Fruit fly (Drosophila melanogaster) whole organism, embryonic: ENCODE data around the gene e.

ENCODE experiments used
- Antp ChIP-seq: fragments of 200-800 bp; sonication (Bioruptor generic); optimal IDR thresholded peaks from 3 replicates; lab custom pipeline; 2016; ENCODE audit warnings: missing biosample characterization, missing genetic modification characterization
- Atf6 ChIP-seq: fragments of 200-800 bp; sonication (Bioruptor generic); IDR thresholded peaks from 2 replicates; pipeline ENCODE4 v1.3.6; 2022; ENCODE audit warnings: missing biosample characterization, missing genetic modification characterization
- Awh ChIP-seq: fragments of 200-800 bp; sonication (Bioruptor generic); IDR thresholded peaks from 2 replicates; pipeline ENCODE4, ENCODE4 v1.3.6; 2022; ENCODE audit warnings: missing biosample characterization, missing genetic modification characterization
- CG10209 ChIP-seq: fragments of 200-800 bp; sonication (Bioruptor generic); optimal IDR thresholded peaks from 3 replicates; lab custom pipeline; 2017; ENCODE audit warnings: missing biosample characterization, mild to moderate bottlenecking, missing genetic modification characterization, missing genetic modification reagents
- CG12236 ChIP-seq: fragments of 200-800 bp; sonication (Bioruptor generic); optimal IDR thresholded peaks from 2 replicates; lab custom pipeline; 2016; ENCODE audit warnings: missing biosample characterization, missing genetic modification characterization
- CG13296 ChIP-seq: fragments of 200-800 bp; sonication (Bioruptor generic); optimal IDR thresholded peaks from 3 replicates; lab custom pipeline; 2018; ENCODE audit warnings: missing biosample characterization, mild to moderate bottlenecking, missing genetic modification characterization
- CG1529 ChIP-seq: fragments of 200-800 bp; sonication (Bioruptor generic); optimal IDR thresholded peaks from 3 replicates; lab custom pipeline; 2018; ENCODE audit warnings: missing biosample characterization, missing genetic modification characterization
- CG17912 ChIP-seq: fragments of 200-800 bp; sonication (Bioruptor generic); optimal IDR thresholded peaks from 2 replicates; lab custom pipeline; 2018; ENCODE audit warnings: missing biosample characterization, mild to moderate bottlenecking, missing genetic modification characterization
- CG2678 ChIP-seq: fragments of 200-800 bp; sonication (Bioruptor generic); optimal IDR thresholded peaks from 3 replicates; lab custom pipeline; 2019; ENCODE audit warnings: missing biosample characterization, mild to moderate bottlenecking, missing genetic modification characterization, moderate library complexity
- CG31365 ChIP-seq: fragments of 200-800 bp; sonication (Bioruptor generic); optimal IDR thresholded peaks from 2 replicates; lab custom pipeline; 2018; ENCODE audit warnings: missing biosample characterization, mild to moderate bottlenecking, missing genetic modification characterization
- CG34422 ChIP-seq: fragments of 200-800 bp; sonication (Bioruptor generic); IDR thresholded peaks from 3 replicates; pipeline ENCODE4 v1.3.6; 2022; ENCODE audit warnings: missing biosample characterization, missing genetic modification characterization
- CG3726 ChIP-seq: fragments of 200-800 bp; sonication (Bioruptor generic); IDR thresholded peaks from 3 replicates; pipeline ENCODE4, ENCODE4 v1.3.6; 2022; ENCODE audit warnings: missing biosample characterization, missing genetic modification characterization
- CG6254 ChIP-seq: fragments of 200-800 bp; sonication (Bioruptor generic); optimal IDR thresholded peaks from 3 replicates; lab custom pipeline; 2017; ENCODE audit warnings: mild to moderate bottlenecking, missing biosample characterization, missing genetic modification reagents, missing genetic modification characterization
- CG6272 ChIP-seq: fragments of 200-800 bp; sonication (Bioruptor generic); IDR thresholded peaks from 2 replicates; pipeline ENCODE4 v1.3.6; 2022; ENCODE audit warnings: missing biosample characterization, missing genetic modification characterization
- CG6689 ChIP-seq: fragments of 200-800 bp; sonication (Bioruptor generic); IDR thresholded peaks from 2 replicates; pipeline ENCODE4 v1.3.6; 2022; ENCODE audit warnings: missing biosample characterization, missing genetic modification characterization
- CG9817 ChIP-seq: fragments of 200-800 bp; sonication (Bioruptor generic); optimal IDR thresholded peaks from 2 replicates; lab custom pipeline; 2018; ENCODE audit warnings: missing biosample characterization, mild to moderate bottlenecking, missing genetic modification characterization, moderate library complexity
- Dek ChIP-seq: fragments of 200-800 bp; sonication (Bioruptor generic); optimal IDR thresholded peaks from 3 replicates; lab custom pipeline; 2019; ENCODE audit warnings: missing biosample characterization, mild to moderate bottlenecking, missing genetic modification characterization, moderate library complexity
- HLH54F ChIP-seq: fragments of 200-800 bp; sonication (Bioruptor generic); optimal IDR thresholded peaks from 3 replicates; lab custom pipeline; 2016; ENCODE audit warnings: missing biosample characterization, missing genetic modification characterization
- Mes4 ChIP-seq: fragments of 200-800 bp; sonication (Bioruptor generic); optimal IDR thresholded peaks from 2 replicates; lab custom pipeline; 2016; ENCODE audit warnings: missing biosample characterization, missing genetic modification characterization
- Myb ChIP-seq: fragments of 200-800 bp; sonication (Bioruptor generic); optimal IDR thresholded peaks from 2 replicates; lab custom pipeline; 2016; ENCODE audit warnings: missing biosample characterization, missing genetic modification characterization
- NfI ChIP-seq: fragments of 200-800 bp; sonication (Bioruptor generic); optimal IDR thresholded peaks from 3 replicates; lab custom pipeline; 2018; ENCODE audit warnings: missing biosample characterization, mild to moderate bottlenecking, missing genetic modification characterization, moderate library complexity
- Sox100B ChIP-seq: fragments of 200-800 bp; sonication (Bioruptor generic); optimal IDR thresholded peaks from 3 replicates; lab custom pipeline; 2018; ENCODE audit warnings: missing biosample characterization, mild to moderate bottlenecking, missing genetic modification characterization
- Ssrp ChIP-seq: fragments of 200-800 bp; sonication (Bioruptor generic); optimal IDR thresholded peaks from 2 replicates; lab custom pipeline; 2018; ENCODE audit warnings: missing biosample characterization, mild to moderate bottlenecking, missing genetic modification characterization, moderate library complexity
- Taf1 ChIP-seq: fragments of 200-800 bp; sonication (Bioruptor generic); IDR thresholded peaks from 2 replicates; pipeline ENCODE4 v1.3.6; 2022; ENCODE audit warnings: missing biosample characterization, missing genetic modification characterization
- ac ChIP-seq: fragments of 200-800 bp; sonication (Bioruptor generic); optimal IDR thresholded peaks from 3 replicates; lab custom pipeline; 2017; ENCODE audit warnings: missing biosample characterization, mild to moderate bottlenecking, missing genetic modification characterization
- ara ChIP-seq: fragments of 200-800 bp; sonication (Bioruptor generic); IDR thresholded peaks from 2 replicates; pipeline ENCODE4 v1.3.6; 2022; ENCODE audit warnings: missing biosample characterization, missing genetic modification characterization
- bcd ChIP-seq: fragments of 200-800 bp; sonication (Bioruptor generic); optimal IDR thresholded peaks from 2 replicates; lab custom pipeline; 2017; ENCODE audit warnings: missing biosample characterization, mild to moderate bottlenecking, missing genetic modification characterization
- cas ChIP-seq: fragments of 200-800 bp; sonication (Bioruptor generic); IDR thresholded peaks from 2 replicates; pipeline ENCODE4 v1.3.6; 2022; ENCODE audit warnings: missing biosample characterization, missing genetic modification characterization
- cg ChIP-seq: fragments of 200-800 bp; sonication (Bioruptor generic); optimal IDR thresholded peaks from 3 replicates; lab custom pipeline; 2019; ENCODE audit warnings: missing biosample characterization, mild to moderate bottlenecking, missing genetic modification characterization, moderate library complexity
- dan ChIP-seq: fragments of 200-800 bp; sonication (Bioruptor generic); IDR thresholded peaks from 2 replicates; pipeline ENCODE4 v1.3.6; 2022; ENCODE audit warnings: missing biosample characterization, missing genetic modification characterization
- dati ChIP-seq: fragments of 200-800 bp; sonication (Bioruptor generic); IDR thresholded peaks from 2 replicates; pipeline ENCODE4 v1.3.6; 2022; ENCODE audit warnings: missing biosample characterization, missing genetic modification characterization
- dpn ChIP-seq, 2 experiments: fragments of 200-800 bp; sonication (Bioruptor generic); optimal IDR thresholded peaks; 3 replicates each; lab custom pipeline; 2016; ENCODE audit warnings: missing biosample characterization in 2 of 2, missing genetic modification characterization in 2 of 2
- exex ChIP-seq: fragments of 200-800 bp; sonication (Bioruptor generic); optimal IDR thresholded peaks from 4 replicates; lab custom pipeline; 2018; ENCODE audit warnings: missing biosample characterization, mild to moderate bottlenecking, missing genetic modification characterization, moderate library complexity
- fd102C ChIP-seq: fragments of 200-800 bp; sonication (Bioruptor generic); optimal IDR thresholded peaks from 2 replicates; lab custom pipeline; 2018; ENCODE audit warnings: missing biosample characterization, mild to moderate bottlenecking, missing genetic modification characterization, moderate library complexity
- fd64A ChIP-seq: fragments of 200-800 bp; sonication (Bioruptor generic); optimal IDR thresholded peaks from 3 replicates; lab custom pipeline; 2018; ENCODE audit warnings: missing biosample characterization, mild to moderate bottlenecking, missing genetic modification characterization
- fu2 ChIP-seq: fragments of 200-800 bp; sonication (Bioruptor generic); optimal IDR thresholded peaks from 2 replicates; lab custom pipeline; 2016; ENCODE audit warnings: missing biosample characterization, missing genetic modification characterization
- gem ChIP-seq: fragments of 200-800 bp; sonication (Bioruptor generic); optimal IDR thresholded peaks from 2 replicates; lab custom pipeline; 2019; ENCODE audit warnings: missing biosample characterization, mild to moderate bottlenecking, missing genetic modification characterization, moderate library complexity
- h ChIP-seq: fragments of >200 bp; optimal IDR thresholded peaks from 2 replicates; lab custom pipeline; 2017
- hth ChIP-seq: fragments of >200 bp; optimal IDR thresholded peaks from 2 replicates; lab custom pipeline; 2017; ENCODE audit warnings: inconsistent platforms
- ind ChIP-seq: fragments of 200-800 bp; sonication (Bioruptor generic); optimal IDR thresholded peaks from 3 replicates; lab custom pipeline; 2016; ENCODE audit warnings: missing biosample characterization, missing genetic modification characterization
- insv ChIP-seq, 2 experiments: fragments of 200-800 bp; sonication (Bioruptor generic); optimal IDR thresholded peaks; 3 replicates each; lab custom pipeline; 2016 to 2018; ENCODE audit warnings: missing biosample characterization in 2 of 2, missing genetic modification characterization in 2 of 2
- jumu ChIP-seq: fragments of 200-800 bp; sonication (Bioruptor generic); optimal IDR thresholded peaks from 3 replicates; lab custom pipeline; 2016; ENCODE audit warnings: missing biosample characterization, missing genetic modification characterization
- lab ChIP-seq: fragments of 200-800 bp; sonication (Bioruptor generic); optimal IDR thresholded peaks from 3 replicates; lab custom pipeline; 2017; ENCODE audit warnings: missing biosample characterization, missing genetic modification characterization, mild to moderate bottlenecking, moderate library complexity, missing genetic modification reagents
- lilli ChIP-seq: fragments of 200-800 bp; sonication (Bioruptor generic); optimal IDR thresholded peaks from 3 replicates; lab custom pipeline; 2016; ENCODE audit warnings: missing biosample characterization, missing genetic modification characterization
- pfk ChIP-seq: fragments of 200-800 bp; sonication (Bioruptor generic); optimal IDR thresholded peaks from 2 replicates; lab custom pipeline; 2018; ENCODE audit warnings: missing biosample characterization, mild to moderate bottlenecking, missing genetic modification characterization, moderate library complexity
- pros ChIP-seq: fragments of 200-800 bp; sonication (Bioruptor generic); optimal IDR thresholded peaks from 3 replicates; lab custom pipeline; 2019; ENCODE audit warnings: missing biosample characterization, mild to moderate bottlenecking, missing genetic modification characterization, moderate library complexity
- sim ChIP-seq: fragments of 200-800 bp; sonication (Bioruptor generic); IDR thresholded peaks from 2 replicates; pipeline ENCODE4 v1.3.6; 2022; ENCODE audit warnings: missing biosample characterization, missing genetic modification characterization
- slp2 ChIP-seq: fragments of 200-800 bp; sonication (Bioruptor generic); optimal IDR thresholded peaks from 2 replicates; lab custom pipeline; 2016; ENCODE audit warnings: missing biosample characterization, missing genetic modification characterization
- stc ChIP-seq: fragments of 200-800 bp; sonication (Bioruptor generic); IDR thresholded peaks from 2 replicates; pipeline ENCODE4 v1.3.6; 2022; ENCODE audit warnings: missing biosample characterization, missing genetic modification characterization
- tap ChIP-seq: fragments of 200-800 bp; optimal IDR thresholded peaks from 3 replicates; lab custom pipeline; 2019; ENCODE audit warnings: missing biosample characterization, mild to moderate bottlenecking, missing genetic modification characterization, moderate library complexity
- tio ChIP-seq: fragments of 200-800 bp; sonication (Bioruptor generic); optimal IDR thresholded peaks from 2 replicates; lab custom pipeline; 2017; ENCODE audit warnings: missing biosample characterization, missing genetic modification characterization, inconsistent platforms

Gene e

DNA sequence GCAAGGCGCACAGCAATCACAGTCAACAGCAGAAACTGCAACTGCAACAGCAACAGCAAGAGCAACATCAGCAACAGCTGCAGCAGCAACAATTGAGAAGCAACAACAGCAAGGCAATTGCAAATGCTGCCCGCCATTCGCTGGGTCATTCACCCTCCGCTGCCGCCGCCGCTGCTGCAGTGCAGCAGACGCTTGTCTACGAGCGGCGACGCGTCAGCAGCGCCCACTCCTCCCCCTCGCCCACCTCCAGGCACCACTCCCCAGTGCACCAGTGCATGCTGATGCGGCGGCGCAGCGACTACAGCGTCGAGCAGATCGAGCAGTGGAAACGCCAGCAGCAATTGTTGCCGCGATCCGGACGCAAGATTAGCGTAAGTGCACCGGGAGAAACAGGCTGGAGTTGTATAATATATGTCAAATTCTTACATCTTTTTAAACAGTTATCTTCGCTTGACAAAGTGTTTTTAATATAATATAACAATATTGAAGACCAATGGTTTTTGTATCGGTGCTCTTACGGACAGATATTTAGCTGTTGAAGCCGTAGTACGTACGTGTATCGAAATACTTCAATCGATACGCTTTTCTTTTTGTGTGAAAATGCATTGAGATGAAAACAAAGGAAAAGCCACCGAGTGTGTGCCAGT lies 31.2 kb downstream of the e start (continued):
- TF ChIP-seq fd64A (GFP tag; lab: Kevin White, UChicago) (peak; percentile 44), sim (no peak), hth (no peak), Mes4 (GFP tag; lab: Kevin White, UChicago) (no peak), ind (no peak), ac (GFP tag; lab: Kevin White, UChicago) (no peak), Ssrp (tag; lab: Kevin White, UChicago) (peak; percentile 46), lab (GFP tag; lab: Kevin White, UChicago) (peak; percentile 22), pros (GFP tag; lab: Kevin White, UChicago) (no peak), Antp (no peak), CG2678 (tag; lab: Kevin White, UChicago) (peak; percentile 46), dati (GFP tag; lab: Robert Waterston, UW) (no peak), CG10209 (GFP tag; lab: Kevin White, UChicago) (no peak), CG9817 (tag; lab: Kevin White, UChicago) (no peak), cg (no peak), tap (tag; lab: Kevin White, UChicago) (no peak), fu2 (no peak), pfk (GFP tag; lab: Kevin White, UChicago) (no peak), CG13296 (GFP tag; lab: Kevin White, UChicago) (no peak), lilli (GFP tag; lab: Kevin White, UChicago) (no peak), dan (no peak), Myb (GFP tag; lab: Kevin White, UChicago) (no peak), CG6272 (GFP tag; lab: Robert Waterston, UW) (no peak), HLH54F (no peak), CG12236 (no peak), gem (tag; lab: Kevin White, UChicago) (no peak), Dek (tag; lab: Kevin White, UChicago) (no peak), Awh (GFP tag; lab: Robert Waterston, UW) (0 out of 2 replicates have a peak, but pooled peaks have one; percentile 35), Atf6 (no peak), CG31365 (no peak), cas (GFP tag; lab: Robert Waterston, UW) (no peak), bcd (peak; percentile 34), CG3726 (no peak), NfI (GFP tag; lab: Kevin White, UChicago) (no peak), ara (no peak), dpn (GFP tag; optimal IDR thresholded peaks at IDR 0.05; lab: Kevin White, UChicago) (peak in 1 of 2 experiments; percentile 30), stc (GFP tag; lab: Robert Waterston, UW) (peak; percentile 55; the same call in 1 of the 2 replicates), slp2 (GFP tag; lab: Kevin White, UChicago) (no peak), CG34422 (peak; percentile 17; the same call in 1 of the 3 replicates), Sox100B (GFP tag; lab: Kevin White, UChicago) (peak; percentile 58), insv (GFP tag; optimal IDR thresholded peaks at IDR 0.05; lab: Kevin White, UChicago) (no peak), jumu (GFP tag; lab: Kevin White, UChicago) (no peak), Taf1 (GFP tag; lab: Robert Waterston, UW) (no peak), CG6254 (GFP tag; lab: Kevin White, UChicago) (peak; percentile 40), h (lab: Kevin White, UChicago) (no peak), fd102C (GFP tag; lab: Kevin White, UChicago) (no peak), CG6689 (GFP tag; lab: Robert Waterston, UW) (no peak), CG1529 (GFP tag; lab: Kevin White, UChicago) (peak; percentile 32), CG17912 (no peak), exex (tag; lab: Kevin White, UChicago) (no peak), tio (peak; percentile 26)
